Fruit fly (Drosophila melanogaster) whole organism, embryonic: ENCODE results near the gene CG32813.

Experiments used
- Abd-B ChIP-seq: fragments of 200-800 bp; sonication (Bioruptor generic); optimal IDR thresholded peaks from 2 replicates; lab custom pipeline; 2018; ENCODE audit warnings: missing biosample characterization, mild to moderate bottlenecking, missing genetic modification characterization, moderate library complexity
- Ada2b ChIP-seq: fragments of 200-800 bp; sonication (Bioruptor generic); IDR thresholded peaks from 2 replicates; pipeline ENCODE4 v1.3.6; 2022; ENCODE audit warnings: missing biosample characterization, missing genetic modification characterization
- Atf3 ChIP-seq: fragments of 200-800 bp; sonication (Bioruptor generic); optimal IDR thresholded peaks from 3 replicates; lab custom pipeline; 2016; ENCODE audit warnings: missing biosample characterization, missing genetic modification characterization
- Bdp1 ChIP-seq: fragments of 200-800 bp; sonication (Bioruptor generic); optimal IDR thresholded peaks from 3 replicates; lab custom pipeline; 2016; ENCODE audit warnings: missing biosample characterization, missing genetic modification characterization
- CG10209 ChIP-seq: fragments of 200-800 bp; sonication (Bioruptor generic); optimal IDR thresholded peaks from 3 replicates; lab custom pipeline; 2017; ENCODE audit warnings: missing biosample characterization, mild to moderate bottlenecking, missing genetic modification characterization, missing genetic modification reagents
- CG10366 ChIP-seq: fragments of 200-800 bp; sonication (Bioruptor generic); IDR thresholded peaks from 2 replicates; pipeline ENCODE4 v1.3.6; 2022; ENCODE audit warnings: missing biosample characterization, missing genetic modification characterization
- CG11456 ChIP-seq: fragments of 200-800 bp; sonication (Bioruptor generic); IDR thresholded peaks from 3 replicates; pipeline ENCODE4 v1.3.6; 2022; ENCODE audit warnings: missing biosample characterization, missing genetic modification characterization
- CG11560 ChIP-seq: fragments of 200-800 bp; sonication (Bioruptor generic); IDR thresholded peaks from 3 replicates; pipeline ENCODE4 v1.3.6; 2022; ENCODE audit warnings: missing biosample characterization, missing genetic modification characterization
- CG12155 ChIP-seq: fragments of 200-800 bp; sonication (Bioruptor generic); optimal IDR thresholded peaks from 3 replicates; lab custom pipeline; 2016; ENCODE audit warnings: missing biosample characterization, missing genetic modification characterization
- CG12236 ChIP-seq: fragments of 200-800 bp; sonication (Bioruptor generic); optimal IDR thresholded peaks from 2 replicates; lab custom pipeline; 2016; ENCODE audit warnings: missing biosample characterization, missing genetic modification characterization
- CG13296 ChIP-seq: fragments of 200-800 bp; sonication (Bioruptor generic); optimal IDR thresholded peaks from 3 replicates; lab custom pipeline; 2018; ENCODE audit warnings: missing biosample characterization, mild to moderate bottlenecking, missing genetic modification characterization
- CG13424 ChIP-seq: fragments of 200-800 bp; sonication (Bioruptor generic); optimal IDR thresholded peaks from 2 replicates; lab custom pipeline; 2019; ENCODE audit warnings: missing biosample characterization, mild to moderate bottlenecking, missing genetic modification characterization, moderate library complexity
- CG14860 ChIP-seq: fragments of 200-800 bp; sonication (Bioruptor generic); IDR thresholded peaks from 3 replicates; pipeline ENCODE4 v1.3.6; 2022; ENCODE audit warnings: missing biosample characterization, missing genetic modification characterization; ENCODE audit not compliant: partially characterized antibody
- CG16813 ChIP-seq: fragments of 200-800 bp; sonication (Bioruptor generic); IDR thresholded peaks from 3 replicates; pipeline ENCODE4 v1.3.6; 2022; ENCODE audit warnings: missing biosample characterization, missing genetic modification characterization; ENCODE audit not compliant: partially characterized antibody
- CG17359 ChIP-seq: fragments of 200-800 bp; sonication (Bioruptor generic); optimal IDR thresholded peaks from 3 replicates; lab custom pipeline; 2018; ENCODE audit warnings: missing biosample characterization, mild to moderate bottlenecking, missing genetic modification characterization, moderate library complexity
- CG18011 ChIP-seq: fragments of 200-800 bp; sonication (Bioruptor generic); optimal IDR thresholded peaks from 2 replicates; lab custom pipeline; 2017; ENCODE audit warnings: missing biosample characterization, missing genetic modification characterization, mild to moderate bottlenecking, moderate library complexity, missing genotype
- CG18764 ChIP-seq: fragments of 200-800 bp; sonication (Bioruptor generic); optimal IDR thresholded peaks from 3 replicates; lab custom pipeline; 2016; ENCODE audit warnings: missing biosample characterization, missing genetic modification characterization
- CG2120 ChIP-seq: fragments of 200-800 bp; sonication (Bioruptor generic); optimal IDR thresholded peaks from 3 replicates; lab custom pipeline; 2016; ENCODE audit warnings: missing biosample characterization, missing genetic modification characterization
- CG2678 ChIP-seq: fragments of 200-800 bp; sonication (Bioruptor generic); optimal IDR thresholded peaks from 3 replicates; lab custom pipeline; 2019; ENCODE audit warnings: missing biosample characterization, mild to moderate bottlenecking, missing genetic modification characterization, moderate library complexity
- CG30020 ChIP-seq: fragments of 200-800 bp; optimal IDR thresholded peaks from 2 replicates; lab custom pipeline; 2019; ENCODE audit warnings: missing biosample characterization, mild to moderate bottlenecking, missing genetic modification characterization, moderate library complexity
- CG31365 ChIP-seq: fragments of 200-800 bp; sonication (Bioruptor generic); optimal IDR thresholded peaks from 2 replicates; lab custom pipeline; 2018; ENCODE audit warnings: missing biosample characterization, mild to moderate bottlenecking, missing genetic modification characterization
- CG33557 ChIP-seq: fragments of 200-800 bp; sonication (Bioruptor generic); optimal IDR thresholded peaks from 2 replicates; lab custom pipeline; 2019; ENCODE audit warnings: missing biosample characterization, mild to moderate bottlenecking, missing genetic modification characterization, moderate library complexity
- CG7556 ChIP-seq: fragments of 200-800 bp; sonication (Bioruptor generic); optimal IDR thresholded peaks from 2 replicates; lab custom pipeline; 2017; ENCODE audit warnings: missing biosample characterization, mild to moderate bottlenecking, missing genetic modification characterization
- CG8281 ChIP-seq: fragments of 200-800 bp; sonication (Bioruptor generic); optimal IDR thresholded peaks from 2 replicates; lab custom pipeline; 2018; ENCODE audit warnings: missing biosample characterization, mild to moderate bottlenecking, missing genetic modification characterization, moderate library complexity
- CG8388 ChIP-seq: fragments of 200-800 bp; sonication (Bioruptor generic); optimal IDR thresholded peaks from 2 replicates; lab custom pipeline; 2019; ENCODE audit warnings: missing biosample characterization, mild to moderate bottlenecking, missing genetic modification characterization, moderate library complexity
- CG8765 ChIP-seq: fragments of 200-800 bp; sonication (Bioruptor generic); IDR thresholded peaks from 2 replicates; pipeline ENCODE4 v1.3.6; 2022; ENCODE audit warnings: missing biosample characterization, missing genetic modification characterization
- CrebB ChIP-seq: fragments of 200-800 bp; sonication (Bioruptor generic); optimal IDR thresholded peaks from 3 replicates; lab custom pipeline; 2018; ENCODE audit warnings: missing biosample characterization, mild to moderate bottlenecking, missing genetic modification characterization
- Deaf1 ChIP-seq: fragments of 200-800 bp; optimal IDR thresholded peaks from 3 replicates; lab custom pipeline; 2019; ENCODE audit warnings: missing biosample characterization, mild to moderate bottlenecking, missing genetic modification characterization, moderate library complexity
- Dfd ChIP-seq, 2 experiments: fragments of >200 bp; optimal IDR thresholded peaks; 2 replicates each; lab custom pipeline; 2017; ENCODE audit warnings: missing biosample characterization in 2 of 2, missing genetic modification characterization in 2 of 2
- Dref ChIP-seq: fragments of 200-800 bp; sonication (Bioruptor generic); IDR thresholded peaks from 2 replicates; pipeline ENCODE4 v1.3.6; 2022; ENCODE audit warnings: missing biosample characterization, missing genetic modification characterization
- Ets65A ChIP-seq: fragments of 200-800 bp; sonication (Bioruptor generic); peaks from one replicate; lab custom pipeline; 2016; ENCODE audit warnings: missing biosample characterization, missing genetic modification characterization
- Gug ChIP-seq: fragments of 200-800 bp; sonication (Bioruptor generic); IDR thresholded peaks from 4 replicates; pipeline ENCODE4 v1.3.6; 2022; ENCODE audit warnings: missing biosample characterization, missing genetic modification characterization
- HHEX ChIP-seq: fragments of 200-800 bp; sonication (Bioruptor generic); optimal IDR thresholded peaks from 3 replicates; lab custom pipeline; 2017; ENCODE audit warnings: missing biosample characterization, mild to moderate bottlenecking, missing genetic modification characterization, missing genetic modification reagents
- Hmx ChIP-seq: fragments of 200-800 bp; sonication (Bioruptor generic); optimal IDR thresholded peaks from 2 replicates; lab custom pipeline; 2016; ENCODE audit warnings: missing biosample characterization, missing genetic modification characterization
- Meics ChIP-seq: fragments of 200-800 bp; sonication (Bioruptor generic); optimal IDR thresholded peaks from 2 replicates; lab custom pipeline; 2017; ENCODE audit warnings: missing biosample characterization, mild to moderate bottlenecking, missing genetic modification characterization
- abd-A ChIP-seq: fragments of 200-800 bp; sonication (Bioruptor generic); optimal IDR thresholded peaks from 3 replicates; lab custom pipeline; 2019; ENCODE audit warnings: missing biosample characterization, mild to moderate bottlenecking, missing genetic modification characterization, moderate library complexity
- aop ChIP-seq: fragments of 200-800 bp; sonication (Bioruptor generic); IDR thresholded peaks from 2 replicates; pipeline ENCODE4 v1.3.6; 2022; ENCODE audit warnings: missing biosample characterization, missing genetic modification characterization
- bcd ChIP-seq: fragments of 200-800 bp; sonication (Bioruptor generic); optimal IDR thresholded peaks from 2 replicates; lab custom pipeline; 2017; ENCODE audit warnings: missing biosample characterization, mild to moderate bottlenecking, missing genetic modification characterization
- corto ChIP-seq: fragments of 200-800 bp; sonication (Bioruptor generic); optimal IDR thresholded peaks from 2 replicates; lab custom pipeline; 2016; ENCODE audit warnings: missing biosample characterization, mild to moderate bottlenecking, missing genetic modification characterization, moderate library complexity
- croc ChIP-seq: fragments of 200-800 bp; sonication (Bioruptor generic); conservative IDR thresholded peaks from 3 replicates; pipeline ENCODE4 v1.3.6; 2022; ENCODE audit warnings: missing biosample characterization, missing genetic modification characterization
- dimm ChIP-seq: fragments of 200-800 bp; sonication (Bioruptor generic); IDR thresholded peaks from 2 replicates; pipeline ENCODE4 v1.3.6; 2022; ENCODE audit warnings: missing biosample characterization, missing genetic modification characterization
- eve ChIP-seq, 2 experiments: fragments of >200 bp; optimal IDR thresholded peaks; 2 replicates each; lab custom pipeline; 2017; ENCODE audit warnings: missing biosample characterization in 2 of 2, missing genetic modification characterization in 2 of 2
- fru ChIP-seq: fragments of >200 bp; optimal IDR thresholded peaks from 2 replicates; lab custom pipeline; 2017
- gro ChIP-seq: fragments of 200-800 bp; sonication (Bioruptor generic); optimal IDR thresholded peaks from 2 replicates; lab custom pipeline; 2016; ENCODE audit warnings: missing biosample characterization, missing genetic modification characterization
- nerfin-1 ChIP-seq: fragments of 200-800 bp; sonication (Bioruptor generic); optimal IDR thresholded peaks from 3 replicates; lab custom pipeline; 2019; ENCODE audit warnings: missing biosample characterization, mild to moderate bottlenecking, missing genetic modification characterization, moderate library complexity
- org-1 ChIP-seq: fragments of 200-800 bp; sonication (Bioruptor generic); optimal IDR thresholded peaks from 2 replicates; lab custom pipeline; 2017; ENCODE audit warnings: missing biosample characterization, missing genetic modification characterization
- phol ChIP-seq: fragments of 200-800 bp; sonication (Bioruptor generic); optimal IDR thresholded peaks from 3 replicates; lab custom pipeline; 2018; ENCODE audit warnings: missing biosample characterization, mild to moderate bottlenecking, missing genetic modification characterization, moderate library complexity
- pum ChIP-seq: fragments of 200-800 bp; sonication (Bioruptor generic); optimal IDR thresholded peaks from 2 replicates; lab custom pipeline; 2016; ENCODE audit warnings: missing biosample characterization, missing genetic modification characterization
- sima ChIP-seq: fragments of 200-800 bp; sonication (Bioruptor generic); optimal IDR thresholded peaks from 2 replicates; lab custom pipeline; 2016; ENCODE audit warnings: missing biosample characterization, missing genetic modification characterization
- tgo ChIP-seq: fragments of 200-800 bp; sonication (Bioruptor generic); IDR thresholded peaks from 3 replicates; pipeline ENCODE4 v1.3.6; 2022; ENCODE audit warnings: missing biosample characterization, missing genetic modification characterization
- tin ChIP-seq: fragments of 200-800 bp; sonication (Bioruptor generic); optimal IDR thresholded peaks from 3 replicates; lab custom pipeline; 2016; ENCODE audit warnings: missing biosample characterization, missing genetic modification characterization
- tna ChIP-seq: fragments of 200-800 bp; sonication (Bioruptor generic); IDR thresholded peaks from 2 replicates; pipeline ENCODE4 v1.3.6; 2022; ENCODE audit warnings: missing biosample characterization, missing genetic modification characterization; ENCODE audit not compliant: partially characterized antibody

Gene CG32813

dm6 chrX:1341944-1342392 lies 38.7 kb upstream of the CG32813 start, which contains the start of gene Naa30A (continued):
- TF ChIP-seq Ada2b (GFP tag; lab: Robert Waterston, UW), result no peak
- no peak for TF ChIP-seq CG8388 (GFP tag; lab: Kevin White, UChicago)
- TF ChIP-seq Hmx (GFP tag; lab: Kevin White, UChicago), result no peak
- TF ChIP-seq croc, result no peak
- TF ChIP-seq CG17359 (tag; lab: Kevin White, UChicago), result no peak
- no peak for TF ChIP-seq CG31365 (tag; lab: Kevin White, UChicago)
- TF ChIP-seq phol (tag; lab: Kevin White, UChicago), result peak; percentile 12
- TF ChIP-seq CG10209 (GFP tag; lab: Kevin White, UChicago), result no peak
- TF ChIP-seq Meics (GFP tag; lab: Kevin White, UChicago), result no peak
- no peak for TF ChIP-seq CG33557 (GFP tag; lab: Kevin White, UChicago)
- TF ChIP-seq fru, result no peak
- no peak for TF ChIP-seq Atf3 (GFP tag; lab: Kevin White, UChicago)
- TF ChIP-seq Deaf1 (tag; lab: Kevin White, UChicago), result peak; percentile 8
- no peak for TF ChIP-seq aop (GFP tag; lab: Robert Waterston, UW)
- TF ChIP-seq CG2120 (GFP tag; lab: Kevin White, UChicago), result peak; percentile 21
- TF ChIP-seq CG18011 (GFP tag; lab: Kevin White, UChicago), result no peak
- TF ChIP-seq CG16813 (GFP tag; lab: Robert Waterston, UW), result peak; percentile 97
- TF ChIP-seq nerfin-1, result peak; percentile 25
- TF ChIP-seq dimm (GFP tag; lab: Robert Waterston, UW), result no peak
- TF ChIP-seq eve (GFP tag; optimal IDR thresholded peaks at IDR 0.05; lab: Kevin White, UChicago), result no peak
- TF ChIP-seq CG11456, result no peak
- no peak for TF ChIP-seq CG12155
- TF ChIP-seq CG11560 (tag; lab: Robert Waterston, UW), result peak; percentile 26; the same call in 1 of the 3 replicates
- no peak for TF ChIP-seq tin (GFP tag; lab: Kevin White, UChicago)
- no peak for TF ChIP-seq sima (GFP tag; lab: Kevin White, UChicago)
- no peak for TF ChIP-seq CG8765 (GFP tag; lab: Robert Waterston, UW)
- peak; percentile 12 for TF ChIP-seq CG13424 (tag; lab: Kevin White, UChicago)
- TF ChIP-seq CrebB (tag; lab: Kevin White, UChicago), result no peak
- TF ChIP-seq CG13296 (GFP tag; lab: Kevin White, UChicago), result peak; percentile 27
- peak; percentile 94 for TF ChIP-seq tna (GFP tag; lab: Robert Waterston, UW)
- TF ChIP-seq bcd (GFP tag; lab: Kevin White, UChicago), result peak; percentile 11
- no peak for TF ChIP-seq gro (GFP tag; lab: Kevin White, UChicago)
- TF ChIP-seq tgo (GFP tag; lab: Robert Waterston, UW), result no peak
- peak; percentile 21 for TF ChIP-seq CG30020 (tag; lab: Kevin White, UChicago)
- TF ChIP-seq corto (GFP tag; lab: Kevin White, UChicago), result no peak
- no peak for TF ChIP-seq CG7556 (GFP tag; lab: Kevin White, UChicago)
- no peak for TF ChIP-seq HHEX
- no peak for TF ChIP-seq Ets65A (GFP tag; lab: Kevin White, UChicago)
- TF ChIP-seq Gug (GFP tag; lab: Robert Waterston, UW), result no peak
- no peak for TF ChIP-seq org-1 (GFP tag; lab: Kevin White, UChicago)
- no peak for TF ChIP-seq Dfd (GFP tag; optimal IDR thresholded peaks at IDR 0.05; lab: Kevin White, UChicago)
- no peak for TF ChIP-seq Abd-B (GFP tag; lab: Kevin White, UChicago)
- TF ChIP-seq Dref (GFP tag; lab: Robert Waterston, UW), result peak; percentile 93
- TF ChIP-seq CG12236 (GFP tag; lab: Kevin White, UChicago), result no peak
- no peak for TF ChIP-seq CG18764 (GFP tag; lab: Kevin White, UChicago)
- no peak for TF ChIP-seq abd-A (tag; lab: Kevin White, UChicago)
- TF ChIP-seq CG10366, result no peak
- TF ChIP-seq Bdp1 (GFP tag; lab: Kevin White, UChicago), result no peak
- TF ChIP-seq CG8281 (tag; lab: Kevin White, UChicago), result no peak
- TF ChIP-seq pum (GFP tag; lab: Kevin White, UChicago), result no peak
- TF ChIP-seq CG2678 (tag; lab: Kevin White, UChicago), result peak; percentile 18
- TF ChIP-seq CG14860 (GFP tag; lab: Robert Waterston, UW), result peak; percentile 95
